Fruit fly (Drosophila melanogaster) whole organism, embryonic: Measurements from ENCODE around the gene Sirt4.
A peak's percentile ranks its signal among the peaks of the same experiment; 100 is the strongest.

Source experiments
- Atf3 ChIP-seq: fragments of 200-800 bp; sonication (Bioruptor generic); optimal IDR thresholded peaks from 3 replicates; lab custom pipeline; 2016; ENCODE audit warnings: missing biosample characterization, missing genetic modification characterization
- CG10321 ChIP-seq: fragments of 200-800 bp; sonication (Bioruptor generic); IDR thresholded peaks from 2 replicates; pipeline ENCODE4 v1.3.6; 2022; ENCODE audit warnings: missing biosample characterization, missing genetic modification characterization
- CG10431 ChIP-seq: fragments of 200-800 bp; sonication (Bioruptor generic); optimal IDR thresholded peaks from 3 replicates; lab custom pipeline; 2018; ENCODE audit warnings: missing biosample characterization, mild to moderate bottlenecking, missing genetic modification characterization
- CG12155 ChIP-seq: fragments of 200-800 bp; sonication (Bioruptor generic); optimal IDR thresholded peaks from 3 replicates; lab custom pipeline; 2016; ENCODE audit warnings: missing biosample characterization, missing genetic modification characterization
- CG13123 ChIP-seq: fragments of 200-800 bp; sonication (Bioruptor generic); optimal IDR thresholded peaks from 2 replicates; lab custom pipeline; 2016; ENCODE audit warnings: missing biosample characterization, missing genetic modification characterization
- CG13424 ChIP-seq: fragments of 200-800 bp; sonication (Bioruptor generic); optimal IDR thresholded peaks from 2 replicates; lab custom pipeline; 2019; ENCODE audit warnings: missing biosample characterization, mild to moderate bottlenecking, missing genetic modification characterization, moderate library complexity
- CG15601 ChIP-seq: fragments of 200-800 bp; sonication (Bioruptor generic); optimal IDR thresholded peaks from 3 replicates; lab custom pipeline; 2019; ENCODE audit warnings: missing biosample characterization, mild to moderate bottlenecking, missing genetic modification characterization, moderate library complexity
- CG16815 ChIP-seq: fragments of 200-800 bp; sonication (Bioruptor generic); optimal IDR thresholded peaks from 3 replicates; lab custom pipeline; 2017; ENCODE audit warnings: missing biosample characterization, mild to moderate bottlenecking, missing genetic modification characterization
- CG18262 ChIP-seq: fragments of 200-800 bp; optimal IDR thresholded peaks from 3 replicates; lab custom pipeline; 2019; ENCODE audit warnings: missing biosample characterization, mild to moderate bottlenecking, missing genetic modification characterization, moderate library complexity
- CG2712 ChIP-seq: fragments of 200-800 bp; optimal IDR thresholded peaks from 3 replicates; lab custom pipeline; 2019; ENCODE audit warnings: missing biosample characterization, mild to moderate bottlenecking, missing genetic modification characterization, moderate library complexity
- CG30403 ChIP-seq: fragments of 200-800 bp; sonication (Bioruptor generic); optimal IDR thresholded peaks from 3 replicates; lab custom pipeline; 2016; ENCODE audit warnings: missing biosample characterization, missing genetic modification characterization
- CG31365 ChIP-seq: fragments of 200-800 bp; sonication (Bioruptor generic); optimal IDR thresholded peaks from 2 replicates; lab custom pipeline; 2018; ENCODE audit warnings: missing biosample characterization, mild to moderate bottlenecking, missing genetic modification characterization
- CG32772 ChIP-seq: fragments of 200-800 bp; sonication (Bioruptor generic); IDR thresholded peaks from 2 replicates; pipeline ENCODE4 v1.3.6; 2022; ENCODE audit warnings: missing biosample characterization, missing genetic modification characterization
- CG4820 ChIP-seq: fragments of 200-800 bp; sonication (Bioruptor generic); optimal IDR thresholded peaks from 3 replicates; lab custom pipeline; 2016; ENCODE audit warnings: missing biosample characterization, missing genetic modification characterization
- CG5245 ChIP-seq: fragments of 200-800 bp; sonication (Bioruptor generic); optimal IDR thresholded peaks from 3 replicates; lab custom pipeline; 2016; ENCODE audit warnings: missing biosample characterization, missing genetic modification characterization
- CG8944 ChIP-seq: fragments of 200-800 bp; sonication (Bioruptor generic); optimal IDR thresholded peaks from 3 replicates; lab custom pipeline; 2016; ENCODE audit warnings: missing biosample characterization, missing genetic modification characterization
- CG9215 ChIP-seq: fragments of 200-800 bp; sonication (Bioruptor generic); IDR thresholded peaks from 2 replicates; pipeline ENCODE4 v1.3.6; 2022; ENCODE audit warnings: missing biosample characterization, missing genetic modification characterization
- CG9437 ChIP-seq: fragments of 200-800 bp; sonication (Bioruptor generic); optimal IDR thresholded peaks from 2 replicates; lab custom pipeline; 2018; ENCODE audit warnings: missing biosample characterization, mild to moderate bottlenecking, missing genetic modification characterization
- CTCF ChIP-seq: fragments of 200-800 bp; sonication (Bioruptor generic); optimal IDR thresholded peaks from 2 replicates; lab custom pipeline; 2017; ENCODE audit warnings: missing biosample characterization, mild to moderate bottlenecking, missing genetic modification characterization, moderate library complexity
- Drgx ChIP-seq: fragments of 200-800 bp; sonication (Bioruptor generic); IDR thresholded peaks from 2 replicates; pipeline ENCODE4 v1.3.6; 2022; ENCODE audit warnings: missing biosample characterization, missing genetic modification characterization
- Ets65A ChIP-seq: fragments of 200-800 bp; sonication (Bioruptor generic); peaks from one replicate; lab custom pipeline; 2016; ENCODE audit warnings: missing biosample characterization, missing genetic modification characterization
- Fer3 ChIP-seq: fragments of 200-800 bp; sonication (Bioruptor generic); optimal IDR thresholded peaks from 2 replicates; lab custom pipeline; 2018; ENCODE audit warnings: missing biosample characterization, mild to moderate bottlenecking, missing genetic modification characterization, moderate library complexity
- Gug ChIP-seq: fragments of 200-800 bp; sonication (Bioruptor generic); IDR thresholded peaks from 4 replicates; pipeline ENCODE4 v1.3.6; 2022; ENCODE audit warnings: missing biosample characterization, missing genetic modification characterization
- Hey ChIP-seq: fragments of 200-800 bp; sonication (Bioruptor generic); optimal IDR thresholded peaks from 3 replicates; lab custom pipeline; 2018; ENCODE audit warnings: missing biosample characterization, mild to moderate bottlenecking, missing genetic modification characterization
- Hr39 ChIP-seq: fragments of >200 bp; optimal IDR thresholded peaks from 2 replicates; lab custom pipeline; 2017
- Max ChIP-seq: fragments of 200-800 bp; sonication (Bioruptor generic); optimal IDR thresholded peaks from 2 replicates; lab custom pipeline; 2016; ENCODE audit warnings: missing biosample characterization, mild to moderate bottlenecking, missing genetic modification characterization
- Ravus ChIP-seq: fragments of 200-800 bp; sonication (Bioruptor generic); IDR thresholded peaks from 2 replicates; pipeline ENCODE4 v1.3.6; 2022; ENCODE audit warnings: missing biosample characterization, missing genetic modification characterization
- Spps ChIP-seq: fragments of 200-800 bp; sonication (Bioruptor generic); optimal IDR thresholded peaks from 2 replicates; lab custom pipeline; 2018; ENCODE audit warnings: missing biosample characterization, mild to moderate bottlenecking, missing genetic modification characterization
- ara ChIP-seq: fragments of 200-800 bp; sonication (Bioruptor generic); IDR thresholded peaks from 2 replicates; pipeline ENCODE4 v1.3.6; 2022; ENCODE audit warnings: missing biosample characterization, missing genetic modification characterization
- bowl ChIP-seq: fragments of 200-800 bp; sonication (Bioruptor generic); IDR thresholded peaks from 2 replicates; pipeline ENCODE4 v1.3.6; 2022; ENCODE audit warnings: missing biosample characterization, missing genetic modification characterization
- dati ChIP-seq: fragments of 200-800 bp; sonication (Bioruptor generic); IDR thresholded peaks from 2 replicates; pipeline ENCODE4 v1.3.6; 2022; ENCODE audit warnings: missing biosample characterization, missing genetic modification characterization
- gcm ChIP-seq: fragments of 200-800 bp; sonication (Bioruptor generic); optimal IDR thresholded peaks from 2 replicates; lab custom pipeline; 2019; ENCODE audit warnings: missing biosample characterization, mild to moderate bottlenecking, missing genetic modification characterization, moderate library complexity
- hbn ChIP-seq: fragments of 200-800 bp; sonication (Bioruptor generic); IDR thresholded peaks from 2 replicates; pipeline ENCODE4 v1.3.6; 2022; ENCODE audit warnings: missing biosample characterization, missing genetic modification characterization; ENCODE audit not compliant: partially characterized antibody
- her ChIP-seq: fragments of 200-800 bp; sonication (Bioruptor generic); optimal IDR thresholded peaks from 2 replicates; lab custom pipeline; 2016; ENCODE audit warnings: missing biosample characterization, missing genetic modification characterization
- ind ChIP-seq: fragments of 200-800 bp; sonication (Bioruptor generic); optimal IDR thresholded peaks from 3 replicates; lab custom pipeline; 2016; ENCODE audit warnings: missing biosample characterization, missing genetic modification characterization
- jing ChIP-seq: fragments of 200-800 bp; sonication (Bioruptor generic); optimal IDR thresholded peaks from 2 replicates; lab custom pipeline; 2018; ENCODE audit warnings: missing biosample characterization, mild to moderate bottlenecking, missing genetic modification characterization
- lola ChIP-seq, 3 experiments: fragments of >200 bp in 2 of 3; fragments of 200-800 bp in 1 of 3; sonication (Bioruptor generic) in 1 of 3; optimal IDR thresholded peaks; 2 replicates each; lab custom pipeline; 2017 to 2019; ENCODE audit warnings: missing biosample characterization in 3 of 3, missing genetic modification characterization in 3 of 3, mild to moderate bottlenecking in 1 of 3, moderate library complexity in 1 of 3
- luna ChIP-seq: fragments of 200-800 bp; sonication (Bioruptor generic); optimal IDR thresholded peaks from 2 replicates; lab custom pipeline; 2016; ENCODE audit warnings: missing biosample characterization, missing genetic modification characterization
- org-1 ChIP-seq: fragments of 200-800 bp; sonication (Bioruptor generic); optimal IDR thresholded peaks from 2 replicates; lab custom pipeline; 2017; ENCODE audit warnings: missing biosample characterization, missing genetic modification characterization
- otp ChIP-seq: fragments of 200-800 bp; sonication (Bioruptor generic); IDR thresholded peaks from 3 replicates; pipeline ENCODE4, ENCODE4 v1.3.6; 2022; ENCODE audit warnings: missing biosample characterization, missing genetic modification characterization
- pfk ChIP-seq: fragments of 200-800 bp; sonication (Bioruptor generic); optimal IDR thresholded peaks from 2 replicates; lab custom pipeline; 2018; ENCODE audit warnings: missing biosample characterization, mild to moderate bottlenecking, missing genetic modification characterization, moderate library complexity
- pho ChIP-seq: fragments of 200-800 bp; sonication (Bioruptor generic); optimal IDR thresholded peaks from 2 replicates; lab custom pipeline; 2016; ENCODE audit warnings: missing biosample characterization, missing genetic modification characterization
- sim ChIP-seq: fragments of 200-800 bp; sonication (Bioruptor generic); IDR thresholded peaks from 2 replicates; pipeline ENCODE4 v1.3.6; 2022; ENCODE audit warnings: missing biosample characterization, missing genetic modification characterization
- sima ChIP-seq: fragments of 200-800 bp; sonication (Bioruptor generic); optimal IDR thresholded peaks from 2 replicates; lab custom pipeline; 2016; ENCODE audit warnings: missing biosample characterization, missing genetic modification characterization
- sisA ChIP-seq: fragments of 200-800 bp; sonication (Bioruptor generic); IDR thresholded peaks from 2 replicates; pipeline ENCODE4 v1.3.6; 2022; ENCODE audit warnings: missing biosample characterization, missing genetic modification characterization
- ttk ChIP-seq: fragments of 200-800 bp; sonication (Bioruptor generic); IDR thresholded peaks from 2 replicates; pipeline ENCODE4 v2.1.2; 2022; ENCODE audit warnings: missing biosample characterization, missing genetic modification characterization
- unpg ChIP-seq: fragments of 200-800 bp; sonication (Bioruptor generic); optimal IDR thresholded peaks from 3 replicates; lab custom pipeline; 2018; ENCODE audit warnings: missing biosample characterization, mild to moderate bottlenecking, missing genetic modification characterization, moderate library complexity
- yki ChIP-seq: fragments of >200 bp; optimal IDR thresholded peaks from 3 replicates; lab custom pipeline; 2018
- zen ChIP-seq: fragments of 200-800 bp; sonication (Bioruptor generic); optimal IDR thresholded peaks from 3 replicates; lab custom pipeline; 2018; ENCODE audit warnings: missing biosample characterization, mild to moderate bottlenecking, missing genetic modification characterization, moderate library complexity
- zf30C ChIP-seq: fragments of 200-800 bp; sonication (Bioruptor generic); optimal IDR thresholded peaks from 3 replicates; lab custom pipeline; 2018; ENCODE audit warnings: missing biosample characterization, mild to moderate bottlenecking, missing genetic modification characterization

Sirt4 gene

DNA sequence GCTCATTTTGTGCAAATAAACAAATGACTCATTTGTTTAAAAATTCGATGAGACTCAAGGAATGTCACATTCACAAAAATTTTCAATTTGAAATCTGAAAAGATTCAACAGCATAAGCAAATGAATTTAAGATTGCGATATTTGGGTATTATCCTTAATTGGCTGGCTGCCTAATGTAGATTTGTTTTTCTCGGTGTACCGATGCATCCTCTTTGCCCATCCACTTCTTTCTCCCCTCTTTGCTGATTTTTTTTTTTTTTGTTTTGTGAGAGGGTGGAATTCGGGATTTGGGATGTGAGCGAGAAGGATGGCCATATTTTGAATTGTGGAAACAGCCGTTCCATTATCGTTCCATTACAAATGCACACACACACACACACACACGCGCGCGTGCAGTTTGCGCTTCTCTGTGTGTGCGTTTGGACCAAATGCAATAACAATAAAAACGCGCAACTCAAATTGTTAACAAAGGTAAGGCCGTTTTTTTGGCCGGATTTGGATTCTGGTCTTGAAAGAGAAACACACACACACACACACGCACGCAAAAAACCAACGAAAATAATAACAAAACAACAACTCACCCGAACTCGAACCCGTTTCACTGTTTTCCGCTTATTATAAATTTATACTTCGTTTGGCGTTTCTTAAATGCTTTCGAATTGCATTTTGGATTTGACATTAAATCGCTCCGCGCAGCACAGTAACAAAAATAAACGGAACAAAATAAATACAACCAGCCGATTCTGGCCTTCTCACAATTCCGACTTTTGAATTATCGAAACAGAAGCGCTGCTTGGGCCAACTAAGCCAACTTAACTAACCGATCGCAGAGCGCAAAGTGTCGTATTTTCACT is 13.6 kb upstream of the Sirt4 start:
- TF ChIP-seq CG10321 (GFP tag; lab: Robert Waterston, UW) = 0 out of 2 replicates have a peak, but pooled peaks have one; percentile 10
- TF ChIP-seq Hey (tag; lab: Kevin White, UChicago) = no peak
- peak; percentile 35 for TF ChIP-seq CG16815 (GFP tag; lab: Kevin White, UChicago)
- TF ChIP-seq CG5245 (GFP tag; lab: Kevin White, UChicago) = peak; percentile 3
- no peak for TF ChIP-seq sima (GFP tag; lab: Kevin White, UChicago)
- TF ChIP-seq CG9215 (GFP tag; lab: Robert Waterston, UW) = no peak
- TF ChIP-seq Gug (GFP tag; lab: Robert Waterston, UW) = peak; percentile 6; the same call in 1 of the 4 replicates
- peak; percentile 50 for TF ChIP-seq CG4820 (GFP tag; lab: Kevin White, UChicago)
- no peak for TF ChIP-seq Ravus
- 0 out of 2 replicates have a peak, but pooled peaks have one; percentile 46 for TF ChIP-seq ara
- peak; percentile 63 for TF ChIP-seq unpg (GFP tag; lab: Kevin White, UChicago)
- TF ChIP-seq Atf3 = peak; percentile 29
- peak; percentile 3 for TF ChIP-seq CTCF (GFP tag; lab: Kevin White, UChicago)
- peak; percentile 51; the same call in 1 of the 2 replicates for TF ChIP-seq Drgx (GFP tag; lab: Robert Waterston, UW)
- TF ChIP-seq sim (GFP tag; lab: Robert Waterston, UW) = peak; percentile 45; the same call in 1 of the 2 replicates
- TF ChIP-seq sisA (GFP tag; lab: Robert Waterston, UW) = peak; percentile 54; the same call in 1 of the 2 replicates
- peak; percentile 55 for TF ChIP-seq CG30403 (GFP tag; lab: Kevin White, UChicago)
- TF ChIP-seq CG13424 = peak; percentile 38
- peak; percentile 35 for TF ChIP-seq jing (GFP tag; lab: Kevin White, UChicago)
- TF ChIP-seq Max (GFP tag; lab: Kevin White, UChicago) = peak; percentile 8
- peak; percentile 69 for TF ChIP-seq CG2712 (tag; lab: Kevin White, UChicago)
- no peak for TF ChIP-seq pho
- peak; percentile 61 for TF ChIP-seq Spps (tag; lab: Kevin White, UChicago)
- TF ChIP-seq hbn (GFP tag; lab: Robert Waterston, UW) = no peak
- TF ChIP-seq CG32772 (GFP tag; lab: Robert Waterston, UW) = peak; percentile 40; the same call in 1 of the 2 replicates
- TF ChIP-seq pfk (GFP tag; lab: Kevin White, UChicago) = peak; percentile 87
- peak; percentile 14 for TF ChIP-seq CG12155
- TF ChIP-seq ind (GFP tag; lab: Kevin White, UChicago) = peak; percentile 22
- TF ChIP-seq Fer3 (tag; lab: Kevin White, UChicago) = peak; percentile 16
- TF ChIP-seq lola (GFP tag; optimal IDR thresholded peaks at IDR 0.05; lab: Kevin White, UChicago) = peak in 1 of 3 experiments; percentile 72
- TF ChIP-seq CG15601 = peak; percentile 43
- no peak for TF ChIP-seq dati (GFP tag; lab: Robert Waterston, UW)
- TF ChIP-seq zf30C (GFP tag; lab: Kevin White, UChicago) = peak; percentile 77
- TF ChIP-seq CG9437 (GFP tag; lab: Kevin White, UChicago) = peak; percentile 35
- TF ChIP-seq CG8944 (GFP tag; lab: Kevin White, UChicago) = peak; percentile 9
- peak; percentile 3 for TF ChIP-seq gcm (GFP tag; lab: Kevin White, UChicago)
- TF ChIP-seq zen (tag; lab: Kevin White, UChicago) = peak; percentile 37
- TF ChIP-seq Hr39 (lab: Kevin White, UChicago) = no peak
- peak; percentile 4 for TF ChIP-seq CG13123 (GFP tag; lab: Kevin White, UChicago)
- TF ChIP-seq her = peak; percentile 36
- no peak for TF ChIP-seq luna (GFP tag; lab: Kevin White, UChicago)
- no peak for TF ChIP-seq otp (GFP tag; lab: Robert Waterston, UW)
- 0 out of 2 replicates have a peak, but pooled peaks have one; percentile 40 for TF ChIP-seq ttk (GFP tag; lab: Robert Waterston, UW)
- peak; percentile 25 for TF ChIP-seq org-1
- TF ChIP-seq bowl (GFP tag; lab: Robert Waterston, UW) = no peak
- no peak for TF ChIP-seq yki (lab: Kevin White, UChicago)
- peak; percentile 73 for TF ChIP-seq CG18262 (tag; lab: Kevin White, UChicago)
- peak; percentile 8 for TF ChIP-seq Ets65A (GFP tag; lab: Kevin White, UChicago)
- peak; percentile 34 for TF ChIP-seq CG10431 (GFP tag; lab: Kevin White, UChicago)
- no peak for TF ChIP-seq CG31365
